Fruit fly (Drosophila melanogaster): Measurements from ENCODE around the gene sfl.

The sfl gene

dm6 chr3L:6554056-6554739 lies 58.7 kb downstream of the sfl start:
- peak; percentile 3 for TF ChIP-seq Pif1A (GFP tag; optimal IDR thresholded peaks at IDR 0.05)
- TF ChIP-seq CG8159 (tag; optimal IDR thresholded peaks at IDR 0.05), result peak; percentile 18
- TF ChIP-seq CG13204 (GFP tag; optimal IDR thresholded peaks at IDR 0.05), result no peak
- TF ChIP-seq rn (GFP tag; IDR thresholded peaks at IDR 0.05), result no peak

DNA sequence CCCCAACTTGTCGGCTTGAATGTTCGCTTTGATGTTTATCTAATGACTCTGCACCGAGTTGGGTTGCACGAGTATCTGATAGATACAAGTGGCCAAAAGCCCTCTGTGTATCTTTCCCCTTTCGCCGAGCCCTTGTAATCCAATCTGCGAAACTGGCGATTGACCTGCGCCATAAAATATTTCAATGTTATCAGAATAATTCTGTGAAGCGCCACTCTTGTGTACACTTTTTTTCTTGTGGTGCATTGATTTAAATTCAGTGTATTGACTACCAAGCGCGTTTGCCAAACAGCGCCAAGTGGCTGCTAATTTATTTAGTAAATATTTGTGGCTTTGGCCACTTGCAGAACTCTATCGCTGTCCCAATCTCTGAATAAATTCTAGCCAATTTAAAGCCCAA lies 60.7 kb downstream of the sfl start:
- TF ChIP-seq CG4496 (GFP tag; IDR thresholded peaks at IDR 0.05) (no peak), CG12605 (GFP tag; IDR thresholded peaks at IDR 0.05) (no peak), CG15710 (tag; optimal IDR thresholded peaks at IDR 0.05) (no peak), CG10348 (GFP tag; IDR thresholded peaks at IDR 0.05) (no peak), D1 (tag; optimal IDR thresholded peaks at IDR 0.05) (no peak), CG17806 (tag; optimal IDR thresholded peaks at IDR 0.05) (no peak), Pif1B (GFP tag; optimal IDR thresholded peaks at IDR 0.05) (no peak), fd96Ca (GFP tag; IDR thresholded peaks at IDR 0.05) (no peak), CG34367 (tag; optimal IDR thresholded peaks at IDR 0.05) (no peak), gl (tag; optimal IDR thresholded peaks at IDR 0.05) (no peak), CG9948 (tag; optimal IDR thresholded peaks at IDR 0.05) (no peak), CG14655 (GFP tag; optimal IDR thresholded peaks at IDR 0.05) (no peak), CG13204 (GFP tag; optimal IDR thresholded peaks at IDR 0.05) (no peak)

DNA sequence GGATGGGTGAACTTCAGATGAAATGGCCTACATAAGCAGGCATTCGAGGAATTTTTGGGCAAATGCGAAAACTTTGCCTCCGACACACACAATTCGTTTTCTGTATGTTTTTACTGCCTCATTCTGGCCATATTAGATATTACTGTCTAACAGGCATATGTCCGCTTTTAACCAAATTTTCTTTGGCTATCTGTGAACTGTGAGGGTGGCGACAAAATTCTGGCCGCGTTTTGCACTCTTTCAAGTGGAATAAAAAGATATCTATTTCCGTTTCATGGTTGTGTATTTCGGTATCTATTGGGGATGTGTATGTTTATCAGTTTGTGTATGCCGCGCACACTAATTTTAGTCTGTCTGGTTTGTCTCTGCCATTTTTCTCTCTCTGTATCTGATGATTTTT lies 63.0 kb downstream of the sfl start:
- no peak for TF ChIP-seq CG9948 (tag; optimal IDR thresholded peaks at IDR 0.05)

dm6 chr3L:6561052-6561451 lies 65.6 kb downstream of the sfl start:
- TF ChIP-seq CG10348 (GFP tag; IDR thresholded peaks at IDR 0.05) (no peak), CG32121 (GFP tag; IDR thresholded peaks at IDR 0.05) (no peak), fd96Ca (GFP tag; IDR thresholded peaks at IDR 0.05) (no peak), CG8159 (tag; optimal IDR thresholded peaks at IDR 0.05) (no peak), CG8301 (tag; optimal IDR thresholded peaks at IDR 0.05) (no peak), rn (GFP tag; IDR thresholded peaks at IDR 0.05) (no peak), CG4496 (GFP tag; IDR thresholded peaks at IDR 0.05) (no peak), CG15710 (tag; optimal IDR thresholded peaks at IDR 0.05) (no peak), CG13204 (GFP tag; optimal IDR thresholded peaks at IDR 0.05) (no peak), Pif1B (GFP tag; optimal IDR thresholded peaks at IDR 0.05) (no peak), D1 (tag; optimal IDR thresholded peaks at IDR 0.05) (no peak), CG17806 (tag; optimal IDR thresholded peaks at IDR 0.05) (no peak), CG34367 (tag; optimal IDR thresholded peaks at IDR 0.05) (no peak), gl (tag; optimal IDR thresholded peaks at IDR 0.05) (no peak), CG14655 (GFP tag; optimal IDR thresholded peaks at IDR 0.05) (no peak)

dm6 chr3L:6576709-6577108 lies 81.2 kb downstream of the sfl start:
- TF ChIP-seq Pif1A (GFP tag; optimal IDR thresholded peaks at IDR 0.05) (peak; percentile 73), fd96Ca (GFP tag; IDR thresholded peaks at IDR 0.05) (peak; percentile 84), Snoo (tag; optimal IDR thresholded peaks at IDR 0.05) (no peak), rn (GFP tag; IDR thresholded peaks at IDR 0.05) (no peak), CG34367 (tag; optimal IDR thresholded peaks at IDR 0.05) (peak; percentile 49), Pif1B (GFP tag; optimal IDR thresholded peaks at IDR 0.05) (peak; percentile 52), CG10348 (GFP tag; IDR thresholded peaks at IDR 0.05) (0 out of 2 replicates have a peak, but pooled peaks have one; percentile 11), CG8159 (tag; optimal IDR thresholded peaks at IDR 0.05) (peak; percentile 76), CG14655 (GFP tag; optimal IDR thresholded peaks at IDR 0.05) (peak; percentile 37), EcR (GFP tag; optimal IDR thresholded peaks at IDR 0.05) (no peak), CG13204 (GFP tag; optimal IDR thresholded peaks at IDR 0.05) (no peak), CG8301 (tag; optimal IDR thresholded peaks at IDR 0.05) (no peak), D1 (tag; optimal IDR thresholded peaks at IDR 0.05) (no peak), CG17806 (tag; optimal IDR thresholded peaks at IDR 0.05) (no peak), CG4496 (GFP tag; IDR thresholded peaks at IDR 0.05) (peak; percentile 80; the same call in 2 of the 3 replicates), CG12605 (GFP tag; IDR thresholded peaks at IDR 0.05) (peak; percentile 67), CG9948 (tag; optimal IDR thresholded peaks at IDR 0.05) (no peak), Ets98B (GFP tag; IDR thresholded peaks at IDR 0.05) (peak; percentile 72), gl (tag; optimal IDR thresholded peaks at IDR 0.05) (no peak), CG15710 (tag; optimal IDR thresholded peaks at IDR 0.05) (no peak), CG32121 (GFP tag; IDR thresholded peaks at IDR 0.05) (peak; percentile 72)

DNA sequence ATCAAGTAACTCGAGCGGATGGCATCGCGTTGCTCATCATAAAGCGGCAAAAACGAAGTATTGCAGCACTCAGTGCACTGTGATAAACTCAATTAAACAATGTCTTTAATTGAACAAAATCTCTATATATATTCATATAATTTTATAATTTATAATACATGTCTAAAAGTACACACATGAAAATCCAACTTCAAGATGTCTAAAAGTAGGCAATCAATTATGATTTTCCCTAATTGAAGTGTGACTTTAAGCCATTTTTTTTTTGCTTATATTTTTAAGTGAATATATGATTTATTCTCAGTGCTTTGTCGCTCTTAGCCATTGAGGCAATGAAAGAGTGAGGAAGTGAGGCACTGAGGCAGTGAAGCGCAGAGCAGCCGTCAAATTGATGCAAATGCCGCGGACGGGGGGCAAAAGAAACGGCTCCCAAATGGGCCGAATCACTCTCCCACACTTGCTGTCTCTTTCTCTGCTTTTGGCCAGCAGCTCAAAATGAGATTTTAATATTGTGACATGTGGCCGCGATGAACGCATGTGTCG lies 81.9 kb downstream of the sfl start:
- TF ChIP-seq EcR (GFP tag; optimal IDR thresholded peaks at IDR 0.05) (no peak), CG9948 (tag; optimal IDR thresholded peaks at IDR 0.05) (peak; percentile 2), CG13204 (GFP tag; optimal IDR thresholded peaks at IDR 0.05) (no peak), Snoo (tag; optimal IDR thresholded peaks at IDR 0.05) (no peak), CG17806 (tag; optimal IDR thresholded peaks at IDR 0.05) (peak; percentile 7), CG8301 (tag; optimal IDR thresholded peaks at IDR 0.05) (no peak), CG4496 (GFP tag; IDR thresholded peaks at IDR 0.05) (0 out of 3 replicates have a peak, but pooled peaks have one; percentile 17), CG14655 (GFP tag; optimal IDR thresholded peaks at IDR 0.05) (peak; percentile 12), CG8159 (tag; optimal IDR thresholded peaks at IDR 0.05) (peak; percentile 30), CG12605 (GFP tag; IDR thresholded peaks at IDR 0.05) (no peak), CG34367 (tag; optimal IDR thresholded peaks at IDR 0.05) (no peak), CG10348 (GFP tag; IDR thresholded peaks at IDR 0.05) (no peak)

All from whole organism, pupa.